Fruit fly (Drosophila melanogaster) whole organism, pupa: ENCODE results near the gene mRpL19.

Source experiments
- CG10348 ChIP-seq: fragments of 200-800 bp; sonication (Bioruptor generic); IDR thresholded peaks from 2 replicates; pipeline ENCODE4 v1.3.6; 2022; ENCODE audit warnings: missing biosample characterization, missing genetic modification characterization
- CG12605 ChIP-seq: fragments of 200-800 bp; sonication (Bioruptor generic); IDR thresholded peaks from 2 replicates; pipeline ENCODE4 v1.3.6; 2022; ENCODE audit warnings: missing biosample characterization, missing genetic modification characterization
- CG13204 ChIP-seq: fragments of 200-800 bp; sonication (Bioruptor generic); optimal IDR thresholded peaks from 2 replicates; lab custom pipeline; 2018; ENCODE audit warnings: missing biosample characterization, mild to moderate bottlenecking, missing genetic modification characterization, moderate library complexity
- CG14655 ChIP-seq: fragments of 200-800 bp; sonication (Bioruptor generic); optimal IDR thresholded peaks from 3 replicates; lab custom pipeline; 2017; ENCODE audit warnings: mild to moderate bottlenecking, missing biosample characterization, missing genetic modification reagents, missing genetic modification characterization
- CG15710 ChIP-seq: fragments of 200-800 bp; sonication (Bioruptor generic); optimal IDR thresholded peaks from 2 replicates; lab custom pipeline; 2018; ENCODE audit warnings: missing biosample characterization, mild to moderate bottlenecking, missing genetic modification characterization, moderate library complexity
- CG17806 ChIP-seq: fragments of 200-800 bp; sonication (Bioruptor generic); optimal IDR thresholded peaks from 2 replicates; lab custom pipeline; 2018; ENCODE audit warnings: missing biosample characterization, mild to moderate bottlenecking, missing genetic modification characterization, moderate library complexity
- CG32121 ChIP-seq: fragments of 200-800 bp; sonication (Bioruptor generic); IDR thresholded peaks from 2 replicates; pipeline ENCODE4 v1.3.6; 2022; ENCODE audit warnings: missing biosample characterization, missing genetic modification characterization
- CG34367 ChIP-seq: fragments of 200-800 bp; sonication (Bioruptor generic); optimal IDR thresholded peaks from 2 replicates; lab custom pipeline; 2018; ENCODE audit warnings: missing biosample characterization, mild to moderate bottlenecking, missing genetic modification characterization
- CG4496 ChIP-seq: fragments of 200-800 bp; sonication (Bioruptor generic); IDR thresholded peaks from 3 replicates; pipeline ENCODE4 v1.3.6; 2022; ENCODE audit warnings: missing biosample characterization, missing genetic modification characterization
- CG8159 ChIP-seq: fragments of 200-800 bp; sonication (Bioruptor generic); optimal IDR thresholded peaks from 3 replicates; lab custom pipeline; 2018; ENCODE audit warnings: missing biosample characterization, mild to moderate bottlenecking, missing genetic modification characterization, moderate library complexity
- CG8301 ChIP-seq: fragments of 200-800 bp; sonication (Bioruptor generic); optimal IDR thresholded peaks from 2 replicates; lab custom pipeline; 2018; ENCODE audit warnings: missing biosample characterization, mild to moderate bottlenecking, missing genetic modification characterization
- CG9948 ChIP-seq: fragments of 200-800 bp; sonication (Bioruptor generic); optimal IDR thresholded peaks from 2 replicates; lab custom pipeline; 2018; ENCODE audit warnings: missing biosample characterization, mild to moderate bottlenecking, missing genetic modification characterization, moderate library complexity
- D1 ChIP-seq: fragments of 200-800 bp; sonication (Bioruptor generic); optimal IDR thresholded peaks from 2 replicates; lab custom pipeline; 2018; ENCODE audit warnings: missing biosample characterization, mild to moderate bottlenecking, missing genetic modification characterization, moderate library complexity
- EcR ChIP-seq: fragments of 200-800 bp; sonication (Bioruptor generic); optimal IDR thresholded peaks from 3 replicates; lab custom pipeline; 2019; ENCODE audit warnings: missing biosample characterization, missing genetic modification characterization, mild to moderate bottlenecking, moderate library complexity, missing genetic modification reagents
- Ets98B ChIP-seq: fragments of 200-800 bp; sonication (Bioruptor generic); IDR thresholded peaks from 2 replicates; pipeline ENCODE4 v1.3.6; 2022; ENCODE audit warnings: missing biosample characterization, missing genetic modification characterization
- Pif1A ChIP-seq: fragments of 200-800 bp; sonication (Bioruptor generic); optimal IDR thresholded peaks from 3 replicates; lab custom pipeline; 2016; ENCODE audit warnings: missing biosample characterization, missing genetic modification characterization
- Pif1B ChIP-seq: fragments of 200-800 bp; sonication (Bioruptor generic); optimal IDR thresholded peaks from 3 replicates; lab custom pipeline; 2016; ENCODE audit warnings: missing biosample characterization, missing genetic modification characterization
- Snoo ChIP-seq: fragments of 200-800 bp; sonication (Bioruptor generic); optimal IDR thresholded peaks from 3 replicates; lab custom pipeline; 2017; ENCODE audit warnings: missing biosample characterization, mild to moderate bottlenecking, missing genetic modification characterization, inconsistent platforms
- fd96Ca ChIP-seq: fragments of 200-800 bp; sonication (Bioruptor generic); IDR thresholded peaks from 3 replicates; pipeline ENCODE4 v1.3.6; 2022; ENCODE audit warnings: missing biosample characterization, missing genetic modification characterization
- gl ChIP-seq: fragments of 200-800 bp; sonication (Bioruptor generic); optimal IDR thresholded peaks from 2 replicates; lab custom pipeline; 2018; ENCODE audit warnings: missing biosample characterization, mild to moderate bottlenecking, missing genetic modification characterization
- rn ChIP-seq: fragments of 200-800 bp; sonication (Bioruptor generic); IDR thresholded peaks from 2 replicates; pipeline ENCODE4 v1.3.6; 2022; ENCODE audit warnings: missing biosample characterization, missing genetic modification characterization

The mRpL19 gene

DNA sequence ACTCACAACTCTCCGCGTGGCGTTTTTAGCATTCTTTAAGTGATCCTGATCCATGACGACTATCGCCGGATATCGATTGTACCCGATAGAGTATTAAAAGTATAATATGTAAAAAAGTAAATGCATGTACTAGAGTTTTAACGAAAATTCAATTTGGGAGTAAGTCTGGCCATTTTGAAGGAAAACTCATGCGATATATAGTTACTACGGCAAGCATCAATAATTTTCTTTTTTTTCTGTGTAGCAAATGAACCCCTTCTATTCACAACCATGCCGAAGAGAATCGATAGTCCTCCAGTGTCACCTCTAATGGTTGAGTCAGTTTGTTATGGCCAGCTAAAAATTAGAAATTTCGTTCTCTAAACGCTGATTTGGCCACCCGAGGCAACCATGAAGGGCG, 21.2 kb upstream of the mRpL19 start, which contains the start of the genes Sys1 and Dhod:
TSS of gene Sys1 (plus strand) at position 91 of the 400 bp plus-strand sequence.
TSS of gene Dhod (minus strand) at position 186 of the 400 bp plus-strand sequence.
- no peak for TF ChIP-seq D1
- TF ChIP-seq CG14655 (GFP tag; lab: Kevin White, UChicago): peak; percentile 54
- peak; percentile 25 for TF ChIP-seq CG9948 (tag; lab: Kevin White, UChicago)
- TF ChIP-seq CG8159: peak; percentile 38
- no peak for TF ChIP-seq CG13204 (GFP tag; lab: Kevin White, UChicago)
- peak; percentile 50 for TF ChIP-seq CG8301
- no peak for TF ChIP-seq CG10348 (GFP tag; lab: Robert Waterston, UW)
- TF ChIP-seq gl (tag; lab: Kevin White, UChicago): no peak
- TF ChIP-seq rn (GFP tag; lab: Robert Waterston, UW): peak; percentile 59; the same call in 1 of the 2 replicates
- peak; percentile 65 for TF ChIP-seq Pif1B
- TF ChIP-seq CG12605: no peak; the same call in 1 of the 2 replicates
- TF ChIP-seq fd96Ca (GFP tag; lab: Robert Waterston, UW): peak; percentile 69; the same call in 2 of the 3 replicates
- peak; percentile 33 for TF ChIP-seq Snoo
- TF ChIP-seq Ets98B (GFP tag; lab: Robert Waterston, UW): peak; percentile 70
- TF ChIP-seq CG4496 (GFP tag; lab: Robert Waterston, UW): peak; percentile 91
- TF ChIP-seq CG32121 (GFP tag; lab: Robert Waterston, UW): peak; percentile 70
- TF ChIP-seq CG34367 (tag; lab: Kevin White, UChicago): no peak
- TF ChIP-seq CG17806 (tag; lab: Kevin White, UChicago): peak; percentile 61
- peak; percentile 53 for TF ChIP-seq CG15710
- TF ChIP-seq EcR (GFP tag; lab: Kevin White, UChicago): no peak
- peak; percentile 83 for TF ChIP-seq Pif1A

DNA sequence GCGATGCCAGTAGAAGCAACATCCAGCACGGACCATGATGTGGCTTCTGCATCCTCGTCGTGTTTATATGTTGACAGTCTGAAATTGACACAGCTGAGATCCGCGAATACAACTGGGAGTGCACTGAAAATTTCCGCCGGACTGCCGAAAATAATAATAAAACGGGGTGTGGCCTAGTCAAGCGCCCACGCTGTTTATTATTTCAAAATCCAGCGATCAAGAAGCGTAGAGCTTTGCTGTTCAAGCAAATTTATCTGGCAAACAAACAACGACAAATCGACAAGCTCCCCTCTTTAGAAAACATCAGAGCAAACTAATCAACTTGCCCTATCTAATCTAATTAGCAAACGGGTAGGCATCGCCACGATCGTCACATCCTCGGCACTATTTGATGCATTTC, 19.9 kb upstream of the mRpL19 start:
- TF ChIP-seq Pif1A (no peak), gl (tag; lab: Kevin White, UChicago) (no peak), Ets98B (GFP tag; lab: Robert Waterston, UW) (no peak), CG4496 (GFP tag; lab: Robert Waterston, UW) (no peak), CG17806 (tag; lab: Kevin White, UChicago) (no peak), CG12605 (no peak), EcR (GFP tag; lab: Kevin White, UChicago) (no peak), CG13204 (GFP tag; lab: Kevin White, UChicago) (no peak), CG15710 (no peak), CG14655 (GFP tag; lab: Kevin White, UChicago) (no peak), Pif1B (no peak), CG34367 (tag; lab: Kevin White, UChicago) (no peak), rn (GFP tag; lab: Robert Waterston, UW) (no peak), Snoo (no peak)

DNA sequence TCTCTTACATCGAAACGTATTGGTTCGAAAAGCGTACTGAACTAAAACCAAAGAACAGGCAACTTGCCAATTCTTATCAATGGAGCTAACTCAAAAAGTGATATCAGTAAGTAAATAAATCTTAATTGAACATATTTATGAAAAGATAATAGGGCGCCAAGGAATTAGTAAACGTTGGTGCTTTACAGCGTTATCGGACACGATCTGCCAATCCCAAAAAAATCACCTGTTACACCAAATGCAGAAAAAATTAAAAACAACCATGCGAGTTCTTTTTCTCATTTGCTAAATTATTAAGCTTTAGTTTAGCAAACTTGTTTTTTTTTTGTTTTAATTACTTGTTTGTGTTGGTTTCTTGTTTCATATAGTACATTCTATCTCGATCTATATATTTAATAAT, 19.2 kb upstream of the mRpL19 start, which contains the start of gene CG42489:
TSS of gene CG42489 (minus strand) at position 101 of the 400 bp plus-strand sequence.
- TF ChIP-seq CG34367 (tag; lab: Kevin White, UChicago): no peak
- no peak for TF ChIP-seq CG32121 (GFP tag; lab: Robert Waterston, UW)
- TF ChIP-seq CG10348 (GFP tag; lab: Robert Waterston, UW): no peak
- no peak for TF ChIP-seq CG17806 (tag; lab: Kevin White, UChicago)
- no peak for TF ChIP-seq Pif1B
- TF ChIP-seq D1: no peak
- no peak for TF ChIP-seq Ets98B (GFP tag; lab: Robert Waterston, UW)
- TF ChIP-seq CG13204 (GFP tag; lab: Kevin White, UChicago): no peak
- no peak for TF ChIP-seq CG4496 (GFP tag; lab: Robert Waterston, UW)
- TF ChIP-seq fd96Ca (GFP tag; lab: Robert Waterston, UW): no peak
- TF ChIP-seq CG14655 (GFP tag; lab: Kevin White, UChicago): no peak

DNA sequence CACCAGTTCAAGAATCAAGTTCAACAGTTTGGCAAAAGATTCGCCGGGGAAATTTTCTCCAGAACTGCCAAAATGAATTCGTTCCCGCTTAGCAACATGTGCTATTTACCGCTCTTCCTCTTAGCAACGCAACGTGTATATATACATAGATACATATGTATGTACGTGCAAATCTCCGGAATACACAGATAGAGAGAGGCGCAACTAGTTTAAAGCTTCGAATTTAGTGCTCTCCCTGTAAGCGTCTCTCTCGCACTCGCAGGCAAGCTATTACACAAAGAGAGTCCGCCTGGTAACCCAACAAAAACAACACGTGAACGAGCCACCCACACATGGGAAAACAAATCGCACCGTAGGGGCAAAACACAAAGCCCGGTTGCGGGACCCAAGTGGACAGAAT, 15.2 kb upstream of the mRpL19 start:
- no peak for TF ChIP-seq Snoo
- no peak for TF ChIP-seq CG17806 (tag; lab: Kevin White, UChicago)
- no peak for TF ChIP-seq gl (tag; lab: Kevin White, UChicago)
- peak; percentile 32; the same call in 1 of the 3 replicates for TF ChIP-seq fd96Ca (GFP tag; lab: Robert Waterston, UW)
- TF ChIP-seq CG15710: no peak
- TF ChIP-seq CG13204 (GFP tag; lab: Kevin White, UChicago): no peak
- TF ChIP-seq D1: no peak
- no peak for TF ChIP-seq CG8159
- TF ChIP-seq Pif1A: no peak
- peak; percentile 23; the same call in 1 of the 2 replicates for TF ChIP-seq Ets98B (GFP tag; lab: Robert Waterston, UW)
- no peak for TF ChIP-seq CG32121 (GFP tag; lab: Robert Waterston, UW)
- no peak for TF ChIP-seq CG8301
- TF ChIP-seq CG12605: 0 out of 2 replicates have a peak, but pooled peaks have one; percentile 42
- peak; percentile 7 for TF ChIP-seq EcR (GFP tag; lab: Kevin White, UChicago)

DNA sequence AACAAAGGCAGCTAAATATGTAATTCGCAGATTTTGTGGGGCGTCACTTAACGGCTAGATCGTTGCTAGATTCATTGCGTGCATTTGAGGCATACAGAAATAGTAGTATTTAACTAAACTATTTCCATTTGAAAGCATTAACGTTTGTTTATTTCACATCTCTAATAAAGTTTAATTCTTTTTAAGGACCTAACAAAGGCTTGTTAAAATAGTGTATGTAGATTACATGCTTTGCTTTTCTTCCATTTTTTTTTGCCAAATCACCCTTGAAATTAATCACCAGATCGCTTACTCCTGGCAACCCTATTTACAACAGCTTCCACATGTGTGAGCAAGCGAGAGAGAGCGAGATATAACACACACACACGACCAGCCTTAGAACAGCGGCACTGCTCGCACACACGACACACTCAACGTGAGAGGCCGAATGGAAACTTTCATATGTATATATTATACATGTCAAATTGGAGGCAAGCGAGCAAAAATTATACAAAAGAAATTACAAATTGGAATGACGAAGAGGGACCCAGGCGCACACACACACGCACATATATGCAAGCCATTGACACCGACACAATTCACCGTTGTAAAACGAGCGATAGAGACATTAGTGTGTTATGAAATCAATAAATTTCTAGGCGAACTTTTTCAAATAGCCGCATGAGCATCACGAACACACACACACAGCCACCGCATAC, 14.6 kb upstream of the mRpL19 start:
- TF ChIP-seq CG8301 (peak; percentile 54), CG13204 (GFP tag; lab: Kevin White, UChicago) (no peak), rn (GFP tag; lab: Robert Waterston, UW) (peak; percentile 34; the same call in 1 of the 2 replicates), CG12605 (no peak; the same call in 1 of the 2 replicates), Pif1B (peak; percentile 48), EcR (GFP tag; lab: Kevin White, UChicago) (peak; percentile 59), CG4496 (GFP tag; lab: Robert Waterston, UW) (peak; percentile 81), Ets98B (GFP tag; lab: Robert Waterston, UW) (peak; percentile 77), CG9948 (tag; lab: Kevin White, UChicago) (peak; percentile 30), CG34367 (tag; lab: Kevin White, UChicago) (peak; percentile 16), CG10348 (GFP tag; lab: Robert Waterston, UW) (no peak), CG17806 (tag; lab: Kevin White, UChicago) (peak; percentile 40), Snoo (peak; percentile 49), CG14655 (GFP tag; lab: Kevin White, UChicago) (peak; percentile 69), CG8159 (peak; percentile 65), fd96Ca (GFP tag; lab: Robert Waterston, UW) (no peak), Pif1A (peak; percentile 53), CG32121 (GFP tag; lab: Robert Waterston, UW) (peak; percentile 75), gl (tag; lab: Kevin White, UChicago) (peak; percentile 36), D1 (no peak), CG15710 (peak; percentile 50)
